Worm (Caenorhabditis elegans): ENCODE data around the gene cox-15.

Gene cox-15

ce11 chrII:11238869-11239647 is 4.3 kb upstream of the cox-15 start, which contains the start of the genes rpn-9 and T06D8.9 (continued):
- TF ChIP-seq F49E8.2 (tag; optimal IDR thresholded peaks at IDR 0.05; ENCODE audit: insufficient read depth) (peak; percentile 66), snpc-4 (GFP tag; optimal IDR thresholded peaks at IDR 0.05) (peak; percentile 17), snpc-4 (tag; optimal IDR thresholded peaks at IDR 0.05) (peak; percentile 70 to 80 (median 76)), ztf-18 (tag; optimal IDR thresholded peaks at IDR 0.05) (peak; percentile 77), F39B2.1 (GFP tag; IDR thresholded peaks at IDR 0.05) (no peak), chd-7 (tag; optimal IDR thresholded peaks at IDR 0.05) (no peak), lsl-1 (GFP tag; optimal IDR thresholded peaks at IDR 0.05) (peak; percentile 90), K12H6.12 (tag; optimal IDR thresholded peaks at IDR 0.05) (peak; percentile 48), Y56A3A.18 (GFP tag; IDR thresholded peaks at IDR 0.05) (no peak), C17E4.6 (GFP tag; IDR thresholded peaks at IDR 0.05) (0 out of 2 replicates have a peak, but pooled peaks have one; percentile 10), aptf-3 (GFP tag; IDR thresholded peaks at IDR 0.05) (no peak), F33H1.4 (GFP tag; IDR thresholded peaks at IDR 0.05) (peak; percentile 84), aptf-2 (GFP tag; conservative IDR thresholded peaks at IDR 0.05) (no peak), athp-1 (tag; optimal IDR thresholded peaks at IDR 0.05) (peak; percentile 52), hlh-26 (GFP tag; conservative IDR thresholded peaks at IDR 0.05) (no peak), nhr-80 (tag; optimal IDR thresholded peaks at IDR 0.05) (peak; percentile 64), xnd-1 (tag; optimal IDR thresholded peaks at IDR 0.05) (peak; percentile 65), F23B12.7 (tag; optimal IDR thresholded peaks at IDR 0.05; ENCODE audit: insufficient read depth) (peak; percentile 90), egrh-3 (GFP tag; IDR thresholded peaks at IDR 0.05) (no peak), K11D2.4 (GFP tag; IDR thresholded peaks at IDR 0.05) (no peak), attf-6 (GFP tag; IDR thresholded peaks at IDR 0.05) (peak; percentile 29; the same call in 1 of the 2 replicates), ekl-4 (GFP tag; IDR thresholded peaks at IDR 0.05) (peak; percentile 68), fkh-3 (tag; optimal IDR thresholded peaks at IDR 0.05) (no peak), nfya-2 (GFP tag; IDR thresholded peaks at IDR 0.05) (no peak), nhr-27 (tag; optimal IDR thresholded peaks at IDR 0.05) (no peak), ceh-100 (GFP tag; IDR thresholded peaks at IDR 0.05) (peak; percentile 62; the same call in 1 of the 2 replicates), let-526 (GFP tag; IDR thresholded peaks at IDR 0.05) (0 out of 2 replicates have a peak, but pooled peaks have one; percentile 20), B0019.2 (GFP tag; conservative IDR thresholded peaks at IDR 0.05) (peak; percentile 78), hlh-12 (tag; optimal IDR thresholded peaks at IDR 0.05) (no peak), snpc-3.4 (tag; optimal IDR thresholded peaks at IDR 0.05) (peak; percentile 48), lir-1 (GFP tag; conservative IDR thresholded peaks at IDR 0.05) (peak; percentile 58; the same call in 1 of the 2 replicates), cebp-1 (GFP tag; IDR thresholded peaks at IDR 0.05) (no peak; the same call in 1 of the 2 replicates), cebp-1 (tag; optimal IDR thresholded peaks at IDR 0.05) (peak; percentile 64), snpc-1.3 (tag; optimal IDR thresholded peaks at IDR 0.05; ENCODE audit: insufficient read depth) (peak; percentile 82), attf-3 (GFP tag; conservative IDR thresholded peaks at IDR 0.05) (peak; percentile 82), D2030.7 (GFP tag; IDR thresholded peaks at IDR 0.05) (peak; percentile 89), nfyb-1 (GFP tag; IDR thresholded peaks at IDR 0.05) (peak; percentile 20; the same call in 1 of the 2 replicates), dpff-1 (tag; optimal IDR thresholded peaks at IDR 0.05) (no peak), attf-5 (GFP tag; optimal IDR thresholded peaks at IDR 0.05) (peak; percentile 96), nhr-179 (tag; optimal IDR thresholded peaks at IDR 0.05) (no peak)
